Worm (Caenorhabditis elegans): Measurements from ENCODE around the gene ssq-1.

ssq-1 gene

DNA sequence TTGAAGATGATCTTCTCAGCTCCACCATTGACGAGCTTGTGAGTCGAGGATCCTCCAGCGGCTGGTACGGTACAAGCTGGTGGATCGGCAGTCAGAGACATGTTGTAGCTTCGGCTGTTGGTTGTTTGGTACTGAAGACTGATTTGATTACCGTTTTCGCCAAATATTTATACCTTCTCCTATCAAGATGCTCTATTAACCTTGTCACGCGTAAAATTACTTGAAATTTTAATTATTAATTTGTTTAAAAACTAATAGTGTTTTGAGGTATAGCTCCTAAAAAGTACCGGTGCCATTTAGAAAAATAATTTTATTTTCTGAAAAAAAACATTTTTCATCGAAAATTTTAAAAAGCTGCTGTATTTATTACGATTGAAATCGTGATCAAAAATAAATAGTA lies 1.4 kb upstream of the ssq-1 start, which contains the start of gene ssp-10:
Gene ssp-10, minus strand, starts transcription at position 101 of the 400 bp plus-strand sequence.
- TF ChIP-seq gmeb-2 (tag; optimal IDR thresholded peaks at IDR 0.05) (no peak), eyg-1 (tag; optimal IDR thresholded peaks at IDR 0.05) (no peak), K02D7.2 (tag; optimal IDR thresholded peaks at IDR 0.05) (no peak), ceh-22 (tag; optimal IDR thresholded peaks at IDR 0.05) (no peak), ceh-48 (tag; optimal IDR thresholded peaks at IDR 0.05) (no peak), pax-1 (tag; optimal IDR thresholded peaks at IDR 0.05) (no peak), fkh-10 (GFP tag; optimal IDR thresholded peaks at IDR 0.05) (no peak), hlh-13 (GFP tag; optimal IDR thresholded peaks at IDR 0.05) (no peak), F13H6.1 (tag; optimal IDR thresholded peaks at IDR 0.05) (no peak)

DNA sequence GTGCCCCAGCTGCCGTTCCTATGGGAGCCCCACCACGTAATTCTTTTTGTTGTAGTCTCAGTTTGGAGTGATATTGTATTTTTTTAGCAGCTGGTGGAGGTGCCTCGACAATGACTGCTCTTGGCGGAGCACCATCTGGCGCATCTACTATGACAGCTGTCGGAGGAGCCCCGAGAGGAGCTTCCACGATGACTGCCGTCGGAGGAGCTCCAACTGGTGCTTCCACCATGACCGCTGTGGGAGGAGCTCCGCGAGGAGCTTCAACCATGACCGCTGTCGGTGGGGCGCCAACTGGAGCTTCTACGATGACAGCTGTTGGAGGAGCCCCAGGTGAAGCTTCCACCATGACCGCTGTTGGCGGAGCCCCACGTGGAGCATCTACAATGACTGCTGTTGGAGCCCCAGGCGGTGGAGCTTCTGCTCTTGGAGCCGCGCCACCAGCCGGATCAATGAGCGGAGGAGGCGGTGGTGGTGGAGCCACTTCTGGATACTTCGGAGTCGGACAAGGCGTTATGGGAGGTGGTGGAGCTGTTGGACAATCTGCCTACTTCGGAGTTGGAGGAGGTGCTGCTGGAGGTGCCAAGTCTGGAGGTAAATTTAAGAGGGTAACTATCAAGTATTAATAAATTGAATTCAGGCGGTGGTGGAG lies 592 bp downstream of the ssq-1 start:
- TF ChIP-seq unc-3 (GFP tag; conservative IDR thresholded peaks at IDR 0.05) (no peak), unc-3 (tag; optimal IDR thresholded peaks at IDR 0.05) (no peak), sdc-2 (tag; optimal IDR thresholded peaks at IDR 0.05) (peak; percentile 9)

DNA sequence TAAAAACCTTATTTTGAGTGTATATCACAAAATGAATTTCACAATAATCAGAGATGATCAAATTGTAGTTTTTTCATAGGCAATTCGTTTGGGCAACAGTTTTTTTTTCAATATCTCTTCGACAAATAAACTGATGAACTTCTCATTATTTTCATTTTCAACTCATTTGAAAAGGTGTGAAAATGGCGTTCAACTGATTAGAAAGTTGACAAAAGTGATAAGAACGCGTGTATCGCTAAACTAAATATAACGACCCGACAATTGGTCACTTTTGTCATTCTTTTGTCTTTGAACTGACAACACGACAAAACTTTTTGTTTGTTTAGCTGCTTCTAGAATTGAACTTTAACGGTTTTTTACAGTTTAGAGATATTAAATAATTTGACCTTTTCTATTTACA lies 2.6 kb downstream of the ssq-1 start:
- TF ChIP-seq ceh-24 (tag; optimal IDR thresholded peaks at IDR 0.05) (no peak), elt-2 (tag; optimal IDR thresholded peaks at IDR 0.05) (peak; percentile 51), ceh-2 (tag; optimal IDR thresholded peaks at IDR 0.05) (no peak)

DNA sequence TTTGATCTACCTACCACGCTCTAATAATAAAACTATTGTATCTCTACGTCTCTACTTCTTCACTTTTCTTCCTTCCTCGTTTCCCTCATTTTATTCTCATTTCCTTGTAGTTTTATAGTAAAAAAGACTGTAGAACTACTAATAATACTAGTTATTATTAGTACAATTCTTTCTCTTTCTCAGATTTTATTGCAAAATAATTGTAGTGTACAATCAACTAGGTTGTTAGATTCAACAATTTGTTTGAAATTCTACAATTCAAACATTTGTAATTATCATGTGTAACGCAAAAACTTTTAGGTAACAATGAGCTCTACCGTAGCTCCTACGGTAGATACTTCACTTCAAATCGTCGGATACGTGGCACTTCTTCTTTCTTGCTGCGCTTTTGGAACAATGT lies 3.4 kb downstream of the ssq-1 start, which contains the start of gene K07F5.12:
Gene K07F5.12, plus strand, starts transcription at position 301 of the 400 bp plus-strand sequence.
- TF ChIP-seq dmd-4 (tag; optimal IDR thresholded peaks at IDR 0.05; ENCODE audit: borderline replicate concordance) = no peak
- no peak for TF ChIP-seq hlh-30 (tag; optimal IDR thresholded peaks at IDR 0.05; ENCODE audit: insufficient read depth)
- TF ChIP-seq fkh-6 (tag; optimal IDR thresholded peaks at IDR 0.05) = no peak
- TF ChIP-seq ttx-3 (tag; optimal IDR thresholded peaks at IDR 0.05) = no peak
- no peak for TF ChIP-seq F13H6.1 (tag; optimal IDR thresholded peaks at IDR 0.05)
- no peak for TF ChIP-seq pat-9 (tag; optimal IDR thresholded peaks at IDR 0.05)
- TF ChIP-seq pros-1 (tag; optimal IDR thresholded peaks at IDR 0.05) = no peak
- TF ChIP-seq unc-86 (tag; optimal IDR thresholded peaks at IDR 0.05) = no peak
- TF ChIP-seq pqm-1 (tag; optimal IDR thresholded peaks at IDR 0.05) = no peak
- TF ChIP-seq sox-4 (tag; optimal IDR thresholded peaks at IDR 0.05) = no peak
- TF ChIP-seq ceh-18 (tag; optimal IDR thresholded peaks at IDR 0.05) = no peak
- no peak for TF ChIP-seq unc-55 (GFP tag; optimal IDR thresholded peaks at IDR 0.05)
- TF ChIP-seq lim-6 (tag; optimal IDR thresholded peaks at IDR 0.05) = no peak
- TF ChIP-seq ceh-30 (tag; optimal IDR thresholded peaks at IDR 0.05) = no peak
- TF ChIP-seq pha-4 (tag; optimal IDR thresholded peaks at IDR 0.05) = no peak
- no peak for TF ChIP-seq odd-2 (tag; optimal IDR thresholded peaks at IDR 0.05)
- no peak for TF ChIP-seq hlh-8 (tag; optimal IDR thresholded peaks at IDR 0.05)
- no peak for TF ChIP-seq pax-1 (tag; optimal IDR thresholded peaks at IDR 0.05)

DNA sequence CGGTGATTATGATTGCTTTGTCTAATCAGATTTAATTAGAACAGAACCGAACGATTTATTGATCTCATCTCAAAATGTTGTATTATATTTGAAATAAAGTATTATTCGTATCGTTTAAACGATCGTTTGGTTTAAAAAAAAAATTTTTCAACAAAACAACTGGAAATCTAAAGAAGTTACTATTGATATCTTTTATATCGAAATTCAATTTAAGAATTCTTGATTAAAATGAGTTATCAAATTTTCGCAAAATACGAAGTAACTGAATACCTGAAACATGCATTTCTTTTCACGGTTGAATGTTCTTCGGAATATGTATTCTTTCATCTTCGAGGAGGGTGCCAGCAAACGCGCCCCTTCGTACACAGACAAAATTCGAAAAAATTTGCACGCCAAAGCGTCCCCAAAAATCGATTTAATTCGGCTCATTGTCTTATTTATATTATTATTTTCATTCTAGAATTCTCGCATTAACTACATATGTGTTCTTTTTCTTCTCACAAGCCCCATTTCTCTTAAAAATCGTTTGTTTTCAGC lies 5.7 kb downstream of the ssq-1 start, which contains the start of gene npp-1:
Gene npp-1, plus strand, starts transcription at position 537 of the 537 bp plus-strand sequence.
- TF ChIP-seq elt-4 (tag; optimal IDR thresholded peaks at IDR 0.05) (no peak), dmd-4 (tag; optimal IDR thresholded peaks at IDR 0.05; ENCODE audit: borderline replicate concordance) (no peak), pha-2 (tag; optimal IDR thresholded peaks at IDR 0.05) (no peak), fkh-10 (GFP tag; optimal IDR thresholded peaks at IDR 0.05) (no peak), gmeb-2 (tag; optimal IDR thresholded peaks at IDR 0.05) (no peak), tbx-2 (tag; optimal IDR thresholded peaks at IDR 0.05) (peak; percentile 59), nhr-11 (tag; optimal IDR thresholded peaks at IDR 0.05) (no peak), nhr-232 (tag; optimal IDR thresholded peaks at IDR 0.05) (no peak), madf-2 (tag; optimal IDR thresholded peaks at IDR 0.05) (no peak), unc-86 (tag; optimal IDR thresholded peaks at IDR 0.05) (no peak), rnt-1 (tag; optimal IDR thresholded peaks at IDR 0.05) (no peak), che-1 (tag; optimal IDR thresholded peaks at IDR 0.05) (no peak), ceh-18 (tag; optimal IDR thresholded peaks at IDR 0.05) (no peak), lin-11 (tag; optimal IDR thresholded peaks at IDR 0.05) (no peak), fkh-6 (tag; optimal IDR thresholded peaks at IDR 0.05) (no peak), mec-3 (tag; optimal IDR thresholded peaks at IDR 0.05; ENCODE audit: borderline replicate concordance) (no peak), hlh-6 (tag; optimal IDR thresholded peaks at IDR 0.05) (no peak), pros-1 (tag; optimal IDR thresholded peaks at IDR 0.05) (no peak), ceh-19 (GFP tag; optimal IDR thresholded peaks at IDR 0.05) (no peak), ceh-24 (tag; optimal IDR thresholded peaks at IDR 0.05) (no peak), ceh-2 (tag; optimal IDR thresholded peaks at IDR 0.05) (no peak), dve-1 (tag; optimal IDR thresholded peaks at IDR 0.05) (no peak), nfya-1 (tag; optimal IDR thresholded peaks at IDR 0.05) (peak; percentile 14)
